Fruit fly (Drosophila melanogaster): Measurements from ENCODE around the gene CG6138.

CG6138 gene

DNA sequence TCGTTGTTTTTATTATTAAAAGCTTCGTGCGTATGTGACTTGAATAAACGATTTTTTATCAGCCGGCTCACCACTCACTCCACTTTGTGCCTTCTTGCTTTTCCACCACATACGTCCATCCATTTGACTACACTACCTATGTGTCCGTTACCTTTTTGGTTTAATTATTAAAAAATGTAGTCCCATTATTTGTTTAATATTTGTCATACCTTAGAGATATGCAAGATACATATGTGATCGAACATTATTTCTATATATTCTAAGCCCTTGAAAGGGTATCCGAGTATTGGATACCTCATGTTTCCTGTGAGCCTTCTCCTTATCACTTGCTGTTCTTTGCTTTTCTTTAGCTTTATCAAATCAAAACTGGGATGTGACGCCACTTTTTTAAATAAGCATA is 47.8 kb upstream of the CG6138 start (continued):
- TF ChIP-seq sna (GFP tag; IDR thresholded peaks at IDR 0.05; ENCODE audit: partially characterized antibody) (no peak), Neu2 (GFP tag; optimal IDR thresholded peaks at IDR 0.05; ENCODE audit: borderline replicate concordance) (no peak), Hmr (GFP tag; optimal IDR thresholded peaks at IDR 0.05) (peak; percentile 79), Bdp1 (GFP tag; optimal IDR thresholded peaks at IDR 0.05) (no peak), disco-r (GFP tag; optimal IDR thresholded peaks at IDR 0.05) (peak; percentile 10), CG10321 (GFP tag; IDR thresholded peaks at IDR 0.05) (no peak), CG13894 (tag; optimal IDR thresholded peaks at IDR 0.05) (peak; percentile 67), Hr78 (GFP tag; optimal IDR thresholded peaks at IDR 0.05) (no peak), nom (GFP tag; optimal IDR thresholded peaks at IDR 0.05) (peak; percentile 49), vfl (GFP tag; optimal IDR thresholded peaks at IDR 0.05) (no peak), CG6854 (GFP tag; optimal IDR thresholded peaks at IDR 0.05) (peak; percentile 26), Trl (optimal IDR thresholded peaks at IDR 0.05) (no peak), Trl (GFP tag; optimal IDR thresholded peaks at IDR 0.05) (peak; percentile 54), gt (GFP tag; IDR thresholded peaks at IDR 0.05) (no peak), grau (tag; optimal IDR thresholded peaks at IDR 0.05) (peak; percentile 71), Hsf (GFP tag; optimal IDR thresholded peaks at IDR 0.05) (peak; percentile 41), sisA (GFP tag; IDR thresholded peaks at IDR 0.05) (peak; percentile 62), bsh (GFP tag; optimal IDR thresholded peaks at IDR 0.05) (peak in 1 of 2 experiments; percentile 52), amos (GFP tag; IDR thresholded peaks at IDR 0.05; ENCODE audit: partially characterized antibody) (no peak), CG7786 (GFP tag; optimal IDR thresholded peaks at IDR 0.05) (peak; percentile 10), CG18619 (GFP tag; optimal IDR thresholded peaks at IDR 0.05) (peak; percentile 30), ap (GFP tag; IDR thresholded peaks at IDR 0.05) (no peak), ind (GFP tag; optimal IDR thresholded peaks at IDR 0.05) (peak; percentile 60), kay (GFP tag; optimal IDR thresholded peaks at IDR 0.05) (no peak), Fer2 (tag; optimal IDR thresholded peaks at IDR 0.05) (peak; percentile 35), CG42726 (GFP tag; IDR thresholded peaks at IDR 0.05; ENCODE audit: partially characterized antibody) (no peak), CG32772 (GFP tag; IDR thresholded peaks at IDR 0.05) (peak; percentile 53; the same call in 1 of the 2 replicates), schlank (tag; optimal IDR thresholded peaks at IDR 0.05) (peak; percentile 41), HLH4C (GFP tag; IDR thresholded peaks at IDR 0.05; ENCODE audit: partially characterized antibody) (no peak), stc (GFP tag; IDR thresholded peaks at IDR 0.05) (peak; percentile 70), Doc3 (GFP tag; IDR thresholded peaks at IDR 0.05; ENCODE audit: partially characterized antibody) (no peak), CG7963 (GFP tag; IDR thresholded peaks at IDR 0.05; ENCODE audit: partially characterized antibody) (no peak), Meics (GFP tag; optimal IDR thresholded peaks at IDR 0.05) (peak; percentile 69), CG7556 (GFP tag; optimal IDR thresholded peaks at IDR 0.05) (peak; percentile 72), Scr (GFP tag; IDR thresholded peaks at IDR 0.05; ENCODE audit: partially characterized antibody) (no peak), Fer1 (GFP tag; optimal IDR thresholded peaks at IDR 0.05) (peak; percentile 69), CG32532 (GFP tag; IDR thresholded peaks at IDR 0.05) (peak; percentile 75), zfh2 (GFP tag; optimal IDR thresholded peaks at IDR 0.05) (peak; percentile 20), ash1 (GFP tag; optimal IDR thresholded peaks at IDR 0.05) (no peak), CG14050 (GFP tag; IDR thresholded peaks at IDR 0.05) (peak; percentile 58), CG12219 (GFP tag; optimal IDR thresholded peaks at IDR 0.05) (peak; percentile 42), D19B (GFP tag; optimal IDR thresholded peaks at IDR 0.05) (peak; percentile 49), bowl (GFP tag; IDR thresholded peaks at IDR 0.05) (peak; percentile 61), CG6765 (GFP tag; optimal IDR thresholded peaks at IDR 0.05) (peak; percentile 43), jing (GFP tag; optimal IDR thresholded peaks at IDR 0.05) (no peak), mam (GFP tag; optimal IDR thresholded peaks at IDR 0.05) (peak; percentile 60), CG12071 (GFP tag; optimal IDR thresholded peaks at IDR 0.05) (peak; percentile 47), CG6272 (GFP tag; IDR thresholded peaks at IDR 0.05) (0 out of 2 replicates have a peak, but pooled peaks have one; percentile 32), CG13287 (GFP tag; IDR thresholded peaks at IDR 0.05; ENCODE audit: partially characterized antibody) (no peak), CG12299 (tag; optimal IDR thresholded peaks at IDR 0.05) (peak; percentile 31)

Data from whole organism, embryonic.